Fruit fly (Drosophila melanogaster) S2 (cell line): ENCODE measurements around the gene CG12723.
"Not testable (repeated sequence)": the region's sequence is repeated elsewhere in the genome, so short reads cannot be mapped to it uniquely, and the experiment has no call there.

Experiments used
- CG8478 ChIP-seq: fragments of >200 bp; optimal IDR thresholded peaks from 2 replicates; lab custom pipeline; 2018
- CTCF ChIP-seq, 2 experiments: fragments of >200 bp; optimal IDR thresholded peaks; 2 replicates each; lab custom pipeline; 2018

The CG12723 gene

DNA sequence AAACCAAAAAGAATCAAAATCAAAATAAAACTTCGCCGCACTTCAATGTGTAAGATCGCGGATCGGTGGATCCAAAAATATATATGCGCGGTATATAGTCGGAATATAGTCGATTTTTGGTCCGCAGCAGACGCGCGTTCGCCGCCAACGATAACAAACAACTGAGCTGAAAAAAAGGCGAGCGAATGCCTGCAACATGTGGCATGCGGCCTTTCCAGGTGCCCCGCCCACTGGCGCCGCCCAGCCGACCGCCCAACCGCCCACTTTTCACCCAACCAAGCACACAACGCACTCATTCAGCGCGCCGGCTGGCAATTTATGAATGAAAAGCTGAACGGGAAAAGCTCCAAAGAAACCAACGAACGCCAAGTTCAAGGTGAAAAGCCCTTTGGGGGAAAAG lies 2.7 kb downstream of the CG12723 start, which contains the start of gene Lgr4:
Lgr4 (minus strand) TSS at position 133 of the 400 bp plus-strand sequence.
- TF ChIP-seq CG8478 (lab: Kevin White, UChicago) (no peak), CTCF (optimal IDR thresholded peaks at IDR 0.05; lab: Kevin White, UChicago) (no peak)

DNA sequence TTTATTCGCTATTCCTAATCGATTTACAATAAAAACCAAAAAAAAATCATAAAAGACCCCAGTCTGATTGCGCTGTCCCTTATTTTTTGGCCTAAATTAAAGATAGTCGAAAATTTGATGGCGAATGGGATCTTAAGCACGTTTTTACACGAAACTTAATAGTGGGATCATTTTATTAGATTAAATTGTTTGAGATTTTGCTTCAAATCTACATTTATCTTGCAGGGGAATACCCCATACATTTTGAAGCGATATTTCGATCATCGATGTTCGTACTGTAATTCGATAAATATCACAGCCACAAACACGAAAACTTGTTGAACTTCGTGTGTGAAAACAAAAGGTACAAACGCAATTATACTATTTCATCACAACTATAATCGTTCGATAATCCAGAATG lies 7.5 kb downstream of the CG12723 start, which contains the start of gene CG32641:
CG32641 (plus strand) TSS at position 301 of the 400 bp plus-strand sequence.
- not testable (repeated sequence) for TF ChIP-seq CTCF (optimal IDR thresholded peaks at IDR 0.05; lab: Kevin White, UChicago); CG8478 (lab: Kevin White, UChicago)

- not testable (repeated sequence) for TF ChIP-seq CTCF (optimal IDR thresholded peaks at IDR 0.05; lab: Kevin White, UChicago); CG8478 (lab: Kevin White, UChicago)
Observed at dm6 chrX:13177720-13178119, 14.0 kb downstream of the CG12723 start, which contains the start of gene CG32640. TSS of gene CG32640 (plus strand) at chrX:13178005.

DNA sequence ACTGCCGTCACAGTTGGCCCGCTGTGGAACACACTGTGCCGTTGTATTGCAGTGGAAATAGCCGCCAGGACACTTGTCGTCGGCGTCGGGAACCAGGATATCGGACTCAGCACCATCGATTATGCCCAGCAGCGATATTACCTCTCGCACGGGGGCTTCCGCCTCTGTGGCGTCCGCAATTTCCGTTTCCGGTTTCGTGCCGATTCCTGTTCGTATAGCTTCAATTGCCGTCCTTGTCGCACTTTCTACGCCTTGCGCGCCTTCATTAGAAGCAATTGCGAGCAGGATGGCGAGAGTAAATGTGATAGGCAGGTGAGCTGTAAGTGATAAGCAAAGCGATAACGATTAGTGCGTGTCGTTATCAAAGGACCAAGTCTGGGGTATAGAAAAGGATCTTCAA lies 18.8 kb downstream of the CG12723 start:
- TF ChIP-seq CTCF (optimal IDR thresholded peaks at IDR 0.05; lab: Kevin White, UChicago) = no peak
- no peak for TF ChIP-seq CG8478 (lab: Kevin White, UChicago)

- TF ChIP-seq CG8478 (lab: Kevin White, UChicago) (no peak), CTCF (optimal IDR thresholded peaks at IDR 0.05; lab: Kevin White, UChicago) (no peak)
Observed at dm6 chrX:13159481-13159880, 32.2 kb downstream of the CG12723 start, which contains the start of the genes Bap60 and CG12096. TSS of gene Bap60 (minus strand) at chrX:13159508. TSS of gene CG12096 (plus strand) at chrX:13159604.

- TF ChIP-seq CTCF (optimal IDR thresholded peaks at IDR 0.05; lab: Kevin White, UChicago) = no peak
- TF ChIP-seq CG8478 (lab: Kevin White, UChicago) = no peak
Observed at dm6 chrX:13154783-13155182, 36.9 kb downstream of the CG12723 start, which contains the start of the genes CG4318 and CG4332. TSS of gene CG4318 (minus strand) at chrX:13154924. TSS of gene CG4332 (plus strand) at chrX:13155038.

dm6 chrX:13149083-13149482 lies 42.6 kb downstream of the CG12723 start:
- TF ChIP-seq CTCF (optimal IDR thresholded peaks at IDR 0.05; lab: Kevin White, UChicago) = no peak
- no peak for TF ChIP-seq CG8478 (lab: Kevin White, UChicago)

DNA sequence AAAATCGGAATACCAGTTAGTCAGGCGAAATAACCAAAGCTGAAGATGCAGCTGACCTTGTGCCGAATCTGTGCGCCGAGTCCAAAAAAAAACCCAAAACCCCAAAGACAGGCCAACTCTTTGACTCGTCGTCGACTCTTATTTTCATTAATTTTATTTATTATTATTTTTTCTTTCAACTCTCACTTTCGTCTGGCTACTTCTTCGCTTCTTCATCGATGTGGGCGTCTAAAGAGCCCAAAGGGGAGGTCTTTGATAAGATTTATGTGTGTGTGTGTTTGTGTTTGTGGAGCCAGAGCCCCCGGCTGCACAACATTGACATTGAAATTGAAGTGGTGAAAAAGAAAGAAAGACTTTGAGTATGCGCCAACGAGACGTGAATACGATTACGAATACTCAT lies 45.8 kb downstream of the CG12723 start:
- TF ChIP-seq CTCF (optimal IDR thresholded peaks at IDR 0.05; lab: Kevin White, UChicago) (no peak), CG8478 (lab: Kevin White, UChicago) (no peak)

dm6 chrX:13143100-13143499 lies 48.6 kb downstream of the CG12723 start:
- TF ChIP-seq CG8478 (lab: Kevin White, UChicago) (no peak), CTCF (optimal IDR thresholded peaks at IDR 0.05; lab: Kevin White, UChicago) (no peak)
